Worm (Caenorhabditis elegans) whole organism, young adult: ENCODE measurements around the gene mec-17.
A peak's percentile ranks its signal among the peaks of the same experiment; 100 is the strongest.
"Not testable (repeated sequence)": the region's sequence is repeated elsewhere in the genome, so short reads cannot be mapped to it uniquely, and the experiment has no call there.

Experiments
- B0019.2 ChIP-seq: fragments of 200-800 bp; sonication (Bioruptor generic); conservative IDR thresholded peaks from 2 replicates; pipeline ENCODE4 v1.3.6; 2022; ENCODE audit warnings: missing genetic modification reagents, missing genetic modification characterization, missing compliant biosample characterization
- C17E4.6 ChIP-seq: fragments of 200-800 bp; sonication (Bioruptor generic); IDR thresholded peaks from 2 replicates; pipeline ENCODE4 v1.3.6; 2022; ENCODE audit warnings: missing genetic modification reagents, missing genetic modification characterization, missing compliant biosample characterization
- D2030.7 ChIP-seq: fragments of 200-800 bp; sonication (Bioruptor generic); IDR thresholded peaks from 2 replicates; pipeline ENCODE4 v1.3.6; 2022; ENCODE audit warnings: missing genetic modification reagents, missing genetic modification characterization, missing compliant biosample characterization
- F33H1.4 ChIP-seq: fragments of 200-800 bp; sonication (Bioruptor generic); IDR thresholded peaks from 2 replicates; pipeline ENCODE4 v1.3.6; 2022; ENCODE audit warnings: missing genetic modification reagents, missing genetic modification characterization, missing compliant biosample characterization
- K11D2.4 ChIP-seq: fragments of 200-800 bp; sonication (Bioruptor generic); IDR thresholded peaks from 2 replicates; pipeline ENCODE4 v1.3.6; 2022; ENCODE audit warnings: missing genetic modification reagents, missing genetic modification characterization, missing compliant biosample characterization
- K12H6.12 ChIP-seq: fragments of 200-800 bp; sonication (Bioruptor generic); optimal IDR thresholded peaks from 2 replicates; lab custom pipeline; 2018; ENCODE audit warnings: mild to moderate bottlenecking, missing genetic modification characterization, missing compliant biosample characterization
- Y67H2A.10 ChIP-seq: fragments of 200-800 bp; sonication (Bioruptor generic); conservative IDR thresholded peaks from 2 replicates; pipeline ENCODE4 v1.3.6; 2022; ENCODE audit warnings: missing genetic modification reagents, missing genetic modification characterization, missing compliant biosample characterization
- Y79H2A.3 ChIP-seq: fragments of 200-800 bp; sonication (Bioruptor generic); conservative IDR thresholded peaks from 2 replicates; pipeline ENCODE4 v1.3.6; 2022; ENCODE audit warnings: missing genetic modification reagents, missing genetic modification characterization, missing compliant biosample characterization
- Y95B8A.8 ChIP-seq: fragments of 200-800 bp; sonication (Bioruptor generic); IDR thresholded peaks from 2 replicates; pipeline ENCODE4 v1.3.6; 2022; ENCODE audit warnings: missing genetic modification reagents, missing genetic modification characterization, missing compliant biosample characterization
- ZK185.1 ChIP-seq: sonication (generic microtip); optimal IDR thresholded peaks from 2 replicates; lab custom pipeline; 2016; ENCODE audit warnings: mild to moderate bottlenecking, missing genetic modification characterization, missing compliant biosample characterization; ENCODE audit not compliant: poor library complexity, severe bottlenecking
- ama-1 ChIP-seq, 3 experiments: fragments of 150-350 bp in 1 of 3; sonication (generic microtip) in 2 of 3; optimal IDR thresholded peaks; 2 replicates each; lab custom pipeline; 2014 to 2018; ENCODE audit warnings: missing biosample characterization in 2 of 3, missing genetic modification characterization in 2 of 3, missing genetic modification reagents in 2 of 3
- aptf-2 ChIP-seq: fragments of 200-800 bp; sonication (Bioruptor generic); conservative IDR thresholded peaks from 2 replicates; pipeline ENCODE4 v1.3.6; 2022; ENCODE audit warnings: missing genetic modification reagents, missing genetic modification characterization, missing compliant biosample characterization
- athp-1 ChIP-seq: sonication (generic microtip); optimal IDR thresholded peaks from 2 replicates; lab custom pipeline; 2017; ENCODE audit warnings: mild to moderate bottlenecking, missing genetic modification characterization, missing compliant biosample characterization
- attf-3 ChIP-seq: fragments of 200-800 bp; sonication (Bioruptor generic); conservative IDR thresholded peaks from 2 replicates; pipeline ENCODE4 v1.3.6; 2022; ENCODE audit warnings: missing genetic modification reagents, missing genetic modification characterization, missing compliant biosample characterization
- attf-5 ChIP-seq: fragments of 200-800 bp; sonication (Bioruptor generic); optimal IDR thresholded peaks from 2 replicates; lab custom pipeline; 2018; ENCODE audit warnings: mild to moderate bottlenecking, missing genetic modification characterization, missing compliant biosample characterization
- bed-2 ChIP-seq: fragments of 200-800 bp; sonication (Bioruptor generic); IDR thresholded peaks from 2 replicates; pipeline ENCODE4 v1.3.6; 2022; ENCODE audit warnings: missing genetic modification reagents, missing genetic modification characterization, missing compliant biosample characterization
- ccch-3 ChIP-seq: fragments of 200-800 bp; sonication (Bioruptor generic); optimal IDR thresholded peaks from 2 replicates; lab custom pipeline; 2018; ENCODE audit warnings: mild to moderate bottlenecking, missing genetic modification characterization, missing compliant biosample characterization
- ceh-100 ChIP-seq: fragments of 200-800 bp; sonication (Bioruptor generic); IDR thresholded peaks from 2 replicates; pipeline ENCODE4 v1.3.6; 2022; ENCODE audit warnings: missing genetic modification reagents, missing genetic modification characterization, missing compliant biosample characterization
- ceh-27 ChIP-seq: fragments of 200-800 bp; sonication (Bioruptor generic); optimal IDR thresholded peaks from 2 replicates; lab custom pipeline; 2018; ENCODE audit warnings: mild to moderate bottlenecking, missing genetic modification characterization, moderate library complexity, missing compliant biosample characterization
- ceh-91 ChIP-seq: fragments of 200-800 bp; sonication (Bioruptor generic); IDR thresholded peaks from 2 replicates; pipeline ENCODE4 v1.3.6; 2022; ENCODE audit warnings: missing genetic modification reagents, missing genetic modification characterization, missing compliant biosample characterization
- chd-7 ChIP-seq: sonication (generic microtip); optimal IDR thresholded peaks from 2 replicates; lab custom pipeline; 2016; ENCODE audit warnings: mild to moderate bottlenecking, missing genetic modification characterization, moderate library complexity, missing compliant biosample characterization
- dox-1 ChIP-seq: fragments of 200-800 bp; sonication (Bioruptor generic); IDR thresholded peaks from 2 replicates; pipeline ENCODE4 v1.3.6; 2022; ENCODE audit warnings: missing genetic modification reagents, missing genetic modification characterization, missing compliant biosample characterization
- egrh-3 ChIP-seq: fragments of 200-800 bp; sonication (Bioruptor generic); IDR thresholded peaks from 2 replicates; pipeline ENCODE4 v1.3.6; 2022; ENCODE audit warnings: missing genetic modification reagents, missing genetic modification characterization, missing compliant biosample characterization
- hmg-1.2 ChIP-seq: fragments of 200-800 bp; sonication (Bioruptor generic); IDR thresholded peaks from 2 replicates; pipeline ENCODE4 v1.3.6; 2022; ENCODE audit warnings: missing genetic modification reagents, missing genetic modification characterization, missing compliant biosample characterization
- let-526 ChIP-seq: fragments of 200-800 bp; sonication (Bioruptor generic); IDR thresholded peaks from 2 replicates; pipeline ENCODE4 v1.3.6; 2022; ENCODE audit warnings: missing genetic modification reagents, missing genetic modification characterization, missing compliant biosample characterization
- lin-26 ChIP-seq: fragments of 200-800 bp; sonication (Bioruptor generic); IDR thresholded peaks from 2 replicates; pipeline ENCODE4 v1.3.6; 2022; ENCODE audit warnings: missing genetic modification reagents, missing genetic modification characterization, missing compliant biosample characterization
- lin-35 ChIP-seq, 3 experiments: fragments of 150-350 bp in 2 of 3; sonication (generic microtip) in 1 of 3; optimal IDR thresholded peaks; 2 replicates each; lab custom pipeline; 2014 to 2018; ENCODE audit warnings: missing biosample characterization in 3 of 3, missing genetic modification characterization in 3 of 3, missing genetic modification reagents in 3 of 3
- lin-54 ChIP-seq: fragments of 200-800 bp; sonication (Bioruptor generic); optimal IDR thresholded peaks from 2 replicates; lab custom pipeline; 2018; ENCODE audit warnings: mild to moderate bottlenecking, missing genetic modification characterization, missing compliant biosample characterization
- lir-1 ChIP-seq: fragments of 200-800 bp; sonication (Bioruptor generic); conservative IDR thresholded peaks from 2 replicates; pipeline ENCODE4 v1.3.6; 2022; ENCODE audit warnings: missing genetic modification reagents, missing genetic modification characterization, missing compliant biosample characterization
- lsl-1 ChIP-seq: fragments of 200-800 bp; sonication (Bioruptor generic); optimal IDR thresholded peaks from 2 replicates; lab custom pipeline; 2018; ENCODE audit warnings: mild to moderate bottlenecking, missing genetic modification characterization, moderate library complexity, missing compliant biosample characterization
- madf-10 ChIP-seq: sonication (generic microtip); optimal IDR thresholded peaks from 2 replicates; lab custom pipeline; 2016; ENCODE audit warnings: mild to moderate bottlenecking, missing genetic modification characterization, missing compliant biosample characterization
- madf-6 ChIP-seq: fragments of 200-800 bp; sonication (Bioruptor generic); IDR thresholded peaks from 2 replicates; pipeline ENCODE4 v1.3.6; 2022; ENCODE audit warnings: missing genetic modification reagents, missing genetic modification characterization, missing compliant biosample characterization
- nfyb-1 ChIP-seq: fragments of 200-800 bp; sonication (Bioruptor generic); IDR thresholded peaks from 2 replicates; pipeline ENCODE4 v1.3.6; 2022; ENCODE audit warnings: missing genetic modification reagents, missing genetic modification characterization, missing compliant biosample characterization
- nhr-80 ChIP-seq: sonication (generic microtip); optimal IDR thresholded peaks from 2 replicates; lab custom pipeline; 2016; ENCODE audit warnings: missing genetic modification characterization, missing compliant biosample characterization
- rcor-1 ChIP-seq: fragments of 200-800 bp; sonication (Bioruptor generic); IDR thresholded peaks from 2 replicates; pipeline ENCODE4 v1.3.6; 2022; ENCODE audit warnings: missing genetic modification reagents, missing genetic modification characterization, missing compliant biosample characterization
- sdz-38 ChIP-seq: sonication (generic microtip); optimal IDR thresholded peaks from 2 replicates; lab custom pipeline; 2016; ENCODE audit warnings: missing genotype, missing genetic modification characterization, missing compliant biosample characterization
- snpc-3.4 ChIP-seq: sonication (generic microtip); optimal IDR thresholded peaks from 2 replicates; lab custom pipeline; 2017; ENCODE audit warnings: missing genetic modification characterization, mild to moderate bottlenecking, missing compliant biosample characterization, antibody characterized with exemption, moderate library complexity, missing genotype, missing genetic modification reagents
- snpc-4 ChIP-seq, 5 experiments: fragments of 150-350 bp in 1 of 5; sonication (generic microtip) in 4 of 5; optimal IDR thresholded peaks; 2 replicates each; lab custom pipeline; 2014 to 2018; ENCODE audit warnings: missing genetic modification characterization in 5 of 5, missing biosample characterization in 3 of 5, antibody characterized with exemption in 2 of 5, mild to moderate bottlenecking in 2 of 5, missing compliant biosample characterization in 2 of 5, missing genotype in 2 of 5, moderate library complexity in 2 of 5, missing genetic modification reagents in 1 of 5
- tbp1 ChIP-seq: fragments of 200-800 bp; sonication (Bioruptor generic); optimal IDR thresholded peaks from 2 replicates; lab custom pipeline; 2018; ENCODE audit warnings: mild to moderate bottlenecking, missing genetic modification characterization, missing compliant biosample characterization
- unc-62 ChIP-seq: fragments of 150-350 bp; optimal IDR thresholded peaks from 2 replicates; lab custom pipeline; 2014; ENCODE audit warnings: missing biosample characterization, missing genetic modification reagents, missing genetic modification characterization
- zfh-2 ChIP-seq: fragments of 200-800 bp; sonication (Bioruptor generic); conservative IDR thresholded peaks from 2 replicates; pipeline ENCODE4 v1.3.6; 2022; ENCODE audit warnings: missing genetic modification reagents, missing genetic modification characterization, missing compliant biosample characterization
- ztf-25 ChIP-seq: fragments of 200-800 bp; sonication (Bioruptor generic); IDR thresholded peaks from 2 replicates; pipeline ENCODE4 v1.3.6; 2022; ENCODE audit warnings: missing genetic modification reagents, missing genetic modification characterization, missing compliant biosample characterization
- ztf-28 ChIP-seq: fragments of 200-800 bp; sonication (Bioruptor generic); IDR thresholded peaks from 2 replicates; pipeline ENCODE4 v1.3.6; 2022; ENCODE audit warnings: missing genetic modification reagents, missing genetic modification characterization, missing compliant biosample characterization

mec-17 gene

DNA sequence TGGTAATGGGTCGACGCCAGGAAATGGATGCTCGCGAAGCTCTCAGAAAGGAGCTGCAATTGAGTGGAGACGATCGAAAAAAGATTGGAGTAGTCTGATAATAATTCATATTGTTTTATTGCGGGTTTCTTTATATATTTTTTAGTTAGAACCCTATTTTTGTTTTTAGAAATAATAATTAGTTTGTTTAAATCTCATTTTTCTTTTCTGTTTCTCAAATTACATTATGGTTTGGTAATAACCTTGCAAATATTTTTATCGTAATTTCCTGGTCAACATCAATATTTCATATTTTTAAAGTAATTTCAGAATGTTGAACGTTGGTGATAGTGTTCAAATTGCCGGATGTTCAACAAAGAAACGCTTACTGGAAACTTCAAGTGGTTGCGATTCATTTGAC lies 29.7 kb upstream of the mec-17 start, which contains the start of gene elpc-4:
Gene elpc-4, plus strand, starts transcription at position 301 of the 400 bp plus-strand sequence.
- TF ChIP-seq sdz-38 (tag; lab: Kevin White, UChicago) (no peak), snpc-4 (GFP tag; optimal IDR thresholded peaks at IDR 0.05; lab: Kevin White, UChicago) (no peak), snpc-4 (tag; optimal IDR thresholded peaks at IDR 0.05; lab: Kevin White, UChicago) (no peak), ama-1 (optimal IDR thresholded peaks at IDR 0.05; lab: Kevin White, UChicago) (no peak), ama-1 (GFP tag; optimal IDR thresholded peaks at IDR 0.05; lab: Kevin White, UChicago) (no peak), unc-62 (GFP tag; lab: Kevin White, UChicago) (no peak), madf-6 (GFP tag; lab: Robert Waterston, UW) (peak; percentile 28; the same call in 1 of the 2 replicates)

DNA sequence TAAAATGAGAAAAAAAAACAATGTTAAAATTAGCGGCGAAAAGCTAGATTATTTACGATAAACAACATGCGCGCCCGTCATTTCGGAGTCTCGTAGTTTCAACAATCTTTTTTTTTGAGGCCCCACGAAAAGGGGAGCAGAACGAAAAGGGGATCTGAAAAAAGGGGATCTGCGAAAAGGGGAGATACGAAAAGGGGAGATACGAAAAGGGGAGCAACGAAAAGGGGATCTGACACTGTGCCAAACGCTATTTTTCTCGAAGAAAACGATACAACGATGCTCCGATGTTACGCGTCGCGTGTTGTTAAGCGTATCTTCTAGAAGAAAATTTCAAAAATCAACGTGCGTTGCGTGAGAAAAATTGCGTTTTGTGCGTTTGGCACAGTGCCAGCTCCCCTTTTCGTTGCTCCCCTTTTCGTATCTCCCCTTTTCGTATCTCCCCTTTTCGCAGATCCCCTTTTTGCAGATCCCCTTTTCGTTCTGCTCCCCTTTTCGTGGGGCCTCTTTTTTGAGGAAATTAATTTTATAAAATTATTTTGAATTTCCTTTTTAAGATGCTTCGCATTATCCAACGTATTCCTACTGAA lies 28.8 kb upstream of the mec-17 start, which contains the start of gene C26B2.7:
Gene C26B2.7, plus strand, starts transcription at position 549 of the 587 bp plus-strand sequence.
- TF ChIP-seq bed-2 (peak; percentile 89; the same call in 1 of the 2 replicates), ZK185.1 (tag; lab: Kevin White, UChicago) (peak; percentile 78), attf-5 (GFP tag; lab: Kevin White, UChicago) (peak; percentile 78), dox-1 (peak; percentile 86), D2030.7 (GFP tag; lab: Robert Waterston, UW) (peak; percentile 94), K12H6.12 (tag; lab: Kevin White, UChicago) (peak; percentile 60), ceh-27 (peak; percentile 72), chd-7 (tag; lab: Kevin White, UChicago) (peak; percentile 37), F33H1.4 (GFP tag; lab: Robert Waterston, UW) (peak; percentile 60), lir-1 (GFP tag; lab: Robert Waterston, UW) (peak; percentile 77), tbp1 (GFP tag; lab: Kevin White, UChicago) (peak; percentile 31), lin-54 (peak; percentile 69), attf-3 (GFP tag; lab: Robert Waterston, UW) (peak; percentile 99), lin-26 (GFP tag; lab: Robert Waterston, UW) (peak; percentile 63), lin-35 (GFP tag; optimal IDR thresholded peaks at IDR 0.05; lab: Kevin White, UChicago) (peak in 1 of 3 experiments; percentile 53), nfyb-1 (peak; percentile 67; the same call in 1 of the 2 replicates), rcor-1 (GFP tag; lab: Robert Waterston, UW) (peak; percentile 91), B0019.2 (GFP tag; lab: Robert Waterston, UW) (peak; percentile 80), hmg-1.2 (GFP tag; lab: Robert Waterston, UW) (peak; percentile 55; the same call in 1 of the 2 replicates), Y67H2A.10 (GFP tag; lab: Robert Waterston, UW) (peak; percentile 68), zfh-2 (GFP tag; lab: Robert Waterston, UW) (peak; percentile 39; the same call in 1 of the 2 replicates), ccch-3 (peak; percentile 59), aptf-2 (GFP tag; lab: Robert Waterston, UW) (peak; percentile 87), let-526 (GFP tag; lab: Robert Waterston, UW) (peak; percentile 88), Y79H2A.3 (GFP tag; lab: Robert Waterston, UW) (0 out of 2 replicates have a peak, but pooled peaks have one; percentile 61), nhr-80 (tag; lab: Kevin White, UChicago) (peak; percentile 26), ceh-91 (GFP tag; lab: Robert Waterston, UW) (peak; percentile 49), athp-1 (peak; percentile 58), snpc-4 (tag; optimal IDR thresholded peaks at IDR 0.05; lab: Kevin White, UChicago) (peak in 3 of 4 experiments; percentile 11 to 59 (median 16)), C17E4.6 (GFP tag; lab: Robert Waterston, UW) (peak; percentile 82), ztf-28 (peak; percentile 97), madf-6 (GFP tag; lab: Robert Waterston, UW) (peak; percentile 66), Y95B8A.8 (peak; percentile 85), lsl-1 (GFP tag; lab: Kevin White, UChicago) (peak; percentile 59), snpc-3.4 (tag; lab: Kevin White, UChicago) (peak; percentile 29), ztf-25 (GFP tag; lab: Robert Waterston, UW) (peak; percentile 93), madf-10 (tag; lab: Kevin White, UChicago) (peak; percentile 84), ceh-100 (peak; percentile 99), egrh-3 (peak; percentile 81), K11D2.4 (GFP tag; lab: Robert Waterston, UW) (peak; percentile 69)
- not testable (repeated sequence) for TF ChIP-seq snpc-4 (GFP tag; optimal IDR thresholded peaks at IDR 0.05; lab: Kevin White, UChicago)
